Worm (Caenorhabditis elegans): Measurements from ENCODE around the gene gst-42.
A peak's percentile ranks its signal among the peaks of the same experiment; 100 is the strongest.

ce11 chrX:11693092-11693491 lies 34.6 kb downstream of the gst-42 start, which contains the start of gene smcl-1:
- TF ChIP-seq nfya-1 (tag; optimal IDR thresholded peaks at IDR 0.05) (peak; percentile 41), elt-2 (tag; optimal IDR thresholded peaks at IDR 0.05) (no peak), ama-1 (optimal IDR thresholded peaks at IDR 0.05) (no peak), tbx-7 (tag; optimal IDR thresholded peaks at IDR 0.05) (no peak), dve-1 (tag; optimal IDR thresholded peaks at IDR 0.05) (no peak), pha-4 (tag; optimal IDR thresholded peaks at IDR 0.05) (no peak), unc-55 (GFP tag; optimal IDR thresholded peaks at IDR 0.05) (no peak)

Measured in whole organism, late embryonic.